Fruit fly (Drosophila melanogaster) whole organism, pupa: Measurements from ENCODE around the gene kuz.

ENCODE experiments used
- CG10348 ChIP-seq: fragments of 200-800 bp; sonication (Bioruptor generic); IDR thresholded peaks from 2 replicates; pipeline ENCODE4 v1.3.6; 2022; ENCODE audit warnings: missing biosample characterization, missing genetic modification characterization
- CG17806 ChIP-seq: fragments of 200-800 bp; sonication (Bioruptor generic); optimal IDR thresholded peaks from 2 replicates; lab custom pipeline; 2018; ENCODE audit warnings: missing biosample characterization, mild to moderate bottlenecking, missing genetic modification characterization, moderate library complexity
- CG32121 ChIP-seq: fragments of 200-800 bp; sonication (Bioruptor generic); IDR thresholded peaks from 2 replicates; pipeline ENCODE4 v1.3.6; 2022; ENCODE audit warnings: missing biosample characterization, missing genetic modification characterization
- CG34367 ChIP-seq: fragments of 200-800 bp; sonication (Bioruptor generic); optimal IDR thresholded peaks from 2 replicates; lab custom pipeline; 2018; ENCODE audit warnings: missing biosample characterization, mild to moderate bottlenecking, missing genetic modification characterization
- CG4496 ChIP-seq: fragments of 200-800 bp; sonication (Bioruptor generic); IDR thresholded peaks from 3 replicates; pipeline ENCODE4 v1.3.6; 2022; ENCODE audit warnings: missing biosample characterization, missing genetic modification characterization
- EcR ChIP-seq: fragments of 200-800 bp; sonication (Bioruptor generic); optimal IDR thresholded peaks from 3 replicates; lab custom pipeline; 2019; ENCODE audit warnings: missing biosample characterization, missing genetic modification characterization, mild to moderate bottlenecking, moderate library complexity, missing genetic modification reagents
- Ets98B ChIP-seq: fragments of 200-800 bp; sonication (Bioruptor generic); IDR thresholded peaks from 2 replicates; pipeline ENCODE4 v1.3.6; 2022; ENCODE audit warnings: missing biosample characterization, missing genetic modification characterization
- Snoo ChIP-seq: fragments of 200-800 bp; sonication (Bioruptor generic); optimal IDR thresholded peaks from 3 replicates; lab custom pipeline; 2017; ENCODE audit warnings: missing biosample characterization, mild to moderate bottlenecking, missing genetic modification characterization, inconsistent platforms
- fd96Ca ChIP-seq: fragments of 200-800 bp; sonication (Bioruptor generic); IDR thresholded peaks from 3 replicates; pipeline ENCODE4 v1.3.6; 2022; ENCODE audit warnings: missing biosample characterization, missing genetic modification characterization

DNA sequence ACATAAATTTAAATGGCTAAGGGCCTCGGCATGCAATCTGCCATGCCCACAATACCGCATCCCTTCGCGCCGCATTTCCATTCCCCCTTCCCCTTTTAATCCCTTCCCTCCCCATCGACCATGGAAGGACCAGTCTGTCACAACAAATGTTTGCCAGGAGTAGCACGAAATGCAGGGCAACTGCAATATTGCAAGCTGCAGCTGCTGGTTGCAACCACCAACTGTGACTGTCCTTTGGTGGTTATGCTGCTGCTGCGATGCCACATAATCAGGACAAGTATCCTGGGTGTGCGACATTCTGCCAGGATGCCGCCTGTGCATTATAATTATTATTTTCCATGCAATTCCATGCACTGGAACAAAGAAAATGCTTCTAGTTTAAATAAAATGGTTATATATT lies 41.5 kb downstream of the kuz start:
- TF ChIP-seq EcR (GFP tag; lab: Kevin White, UChicago) (no peak), CG32121 (GFP tag; lab: Robert Waterston, UW) (no peak), CG17806 (no peak), CG34367 (tag; lab: Kevin White, UChicago) (no peak), CG4496 (GFP tag; lab: Robert Waterston, UW) (no peak), fd96Ca (GFP tag; lab: Robert Waterston, UW) (no peak), Ets98B (no peak), CG10348 (GFP tag; lab: Robert Waterston, UW) (no peak), Snoo (no peak)
